Worm (Caenorhabditis elegans) whole organism, L4 larva: ENCODE results near the gene F41H10.4.

ENCODE experiments used
- Y105C5A.15 ChIP-seq: fragments of 200-800 bp; sonication (Bioruptor generic); IDR thresholded peaks from 2 replicates; pipeline ENCODE4 v1.3.6; 2022; ENCODE audit warnings: missing genetic modification characterization, missing compliant biosample characterization
- ces-1 ChIP-seq: fragments of 150-350 bp; sonication (generic microtip); optimal IDR thresholded peaks from 4 replicates; lab custom pipeline; 2014; ENCODE audit warnings: missing biosample characterization, missing genetic modification reagents, missing genetic modification characterization
- dpl-1 ChIP-seq: fragments of 150-350 bp; optimal IDR thresholded peaks from 2 replicates; lab custom pipeline; 2014; ENCODE audit warnings: missing biosample characterization, missing genetic modification reagents, missing genetic modification characterization
- duxl-1 ChIP-seq: sonication (generic microtip); optimal IDR thresholded peaks from 2 replicates; lab custom pipeline; 2016; ENCODE audit warnings: mild to moderate bottlenecking, missing genetic modification characterization, moderate library complexity, missing compliant biosample characterization; ENCODE audit not compliant: poor library complexity
- dve-1 ChIP-seq: sonication (generic microtip); optimal IDR thresholded peaks from 2 replicates; lab custom pipeline; 2017; ENCODE audit warnings: antibody characterized with exemption, mild to moderate bottlenecking, missing genetic modification characterization, missing compliant biosample characterization; ENCODE audit not compliant: insufficient read depth
- lin-13 ChIP-seq: fragments of 150-350 bp; optimal IDR thresholded peaks from 2 replicates; lab custom pipeline; 2014; ENCODE audit warnings: missing biosample characterization, missing genetic modification reagents, missing genetic modification characterization
- lin-39 ChIP-seq: fragments of 150-350 bp; optimal IDR thresholded peaks from 2 replicates; lab custom pipeline; 2014; ENCODE audit warnings: missing biosample characterization, missing genetic modification reagents, missing genetic modification characterization
- saeg-2 ChIP-seq: fragments of 200-800 bp; sonication (Bioruptor generic); IDR thresholded peaks from 2 replicates; pipeline ENCODE4 v1.3.6; 2022; ENCODE audit warnings: missing genetic modification reagents, missing genetic modification characterization, missing compliant biosample characterization
- snpc-1.2 ChIP-seq: fragments of 200-800 bp; sonication (Bioruptor generic); IDR thresholded peaks from 2 replicates; pipeline ENCODE4 v1.3.6; 2022; ENCODE audit warnings: missing genetic modification reagents, missing genetic modification characterization, missing compliant biosample characterization

ce11 chrIV:5409112-5409511 is 44.8 kb downstream of the F41H10.4 start:
- TF ChIP-seq saeg-2 (GFP tag; lab: Robert Waterston, UW), result no peak
- no peak for TF ChIP-seq dve-1 (tag; lab: Kevin White, UChicago)
- TF ChIP-seq snpc-1.2 (GFP tag; lab: Robert Waterston, UW), result no peak
- TF ChIP-seq lin-13, result no peak
- TF ChIP-seq ces-1 (GFP tag; lab: Kevin White, UChicago), result no peak
- no peak for TF ChIP-seq duxl-1
- no peak for TF ChIP-seq Y105C5A.15 (GFP tag; lab: Robert Waterston, UW)
- TF ChIP-seq lin-39 (tag; lab: Kevin White, UChicago), result no peak
- no peak for TF ChIP-seq dpl-1 (GFP tag; lab: Kevin White, UChicago)
